Fruit fly (Drosophila melanogaster) whole organism, prepupa: ENCODE results near the gene CG7131.

Experiments used
- CG11902 ChIP-seq: fragments of 200-800 bp; sonication (Bioruptor generic); optimal IDR thresholded peaks from 3 replicates; lab custom pipeline; 2016; ENCODE audit warnings: missing biosample characterization, missing genetic modification characterization
- CG16779 ChIP-seq: fragments of 200-800 bp; sonication (Bioruptor generic); optimal IDR thresholded peaks from 3 replicates; lab custom pipeline; 2017; ENCODE audit warnings: missing biosample characterization, mild to moderate bottlenecking, missing genetic modification characterization
- CG34406 ChIP-seq: fragments of 200-800 bp; sonication (Bioruptor generic); optimal IDR thresholded peaks from 3 replicates; lab custom pipeline; 2016; ENCODE audit warnings: missing biosample characterization, missing genetic modification characterization
- CG7368 ChIP-seq: fragments of 200-800 bp; sonication (Bioruptor generic); optimal IDR thresholded peaks from 3 replicates; lab custom pipeline; 2016; ENCODE audit warnings: missing biosample characterization, missing genetic modification characterization
- CG8319 ChIP-seq: fragments of 200-800 bp; sonication (Bioruptor generic); optimal IDR thresholded peaks from 3 replicates; lab custom pipeline; 2016; ENCODE audit warnings: missing biosample characterization, missing genetic modification characterization
- Eip78C ChIP-seq: fragments of 200-800 bp; sonication (Bioruptor generic); peaks from one replicate; lab custom pipeline; 2016; ENCODE audit warnings: missing biosample characterization, missing genetic modification characterization
- Ets96B ChIP-seq: fragments of 200-800 bp; optimal IDR thresholded peaks from 2 replicates; lab custom pipeline; 2019; ENCODE audit warnings: missing biosample characterization, mild to moderate bottlenecking, missing genetic modification characterization, moderate library complexity
- Met ChIP-seq: fragments of 200-800 bp; sonication (Bioruptor generic); optimal IDR thresholded peaks from 3 replicates; lab custom pipeline; 2016; ENCODE audit warnings: missing biosample characterization, missing genetic modification characterization
- fkh ChIP-seq: fragments of 200-800 bp; sonication (Bioruptor generic); optimal IDR thresholded peaks from 3 replicates; lab custom pipeline; 2017; ENCODE audit warnings: missing biosample characterization, mild to moderate bottlenecking, missing genetic modification characterization, moderate library complexity

dm6 chr3R:18312761-18313160 is 24.2 kb upstream of the CG7131 start:
- TF ChIP-seq CG16779 (tag; lab: Kevin White, UChicago) (no peak), Met (no peak), Eip78C (GFP tag; lab: Kevin White, UChicago) (peak; percentile 64), CG8319 (GFP tag; lab: Kevin White, UChicago) (no peak), CG11902 (no peak), CG34406 (GFP tag; lab: Kevin White, UChicago) (no peak), CG7368 (GFP tag; lab: Kevin White, UChicago) (no peak), Ets96B (tag; lab: Kevin White, UChicago) (no peak), fkh (GFP tag; lab: Kevin White, UChicago) (no peak)
